Fruit fly (Drosophila melanogaster): Measurements from ENCODE around the gene CG14692.

DNA sequence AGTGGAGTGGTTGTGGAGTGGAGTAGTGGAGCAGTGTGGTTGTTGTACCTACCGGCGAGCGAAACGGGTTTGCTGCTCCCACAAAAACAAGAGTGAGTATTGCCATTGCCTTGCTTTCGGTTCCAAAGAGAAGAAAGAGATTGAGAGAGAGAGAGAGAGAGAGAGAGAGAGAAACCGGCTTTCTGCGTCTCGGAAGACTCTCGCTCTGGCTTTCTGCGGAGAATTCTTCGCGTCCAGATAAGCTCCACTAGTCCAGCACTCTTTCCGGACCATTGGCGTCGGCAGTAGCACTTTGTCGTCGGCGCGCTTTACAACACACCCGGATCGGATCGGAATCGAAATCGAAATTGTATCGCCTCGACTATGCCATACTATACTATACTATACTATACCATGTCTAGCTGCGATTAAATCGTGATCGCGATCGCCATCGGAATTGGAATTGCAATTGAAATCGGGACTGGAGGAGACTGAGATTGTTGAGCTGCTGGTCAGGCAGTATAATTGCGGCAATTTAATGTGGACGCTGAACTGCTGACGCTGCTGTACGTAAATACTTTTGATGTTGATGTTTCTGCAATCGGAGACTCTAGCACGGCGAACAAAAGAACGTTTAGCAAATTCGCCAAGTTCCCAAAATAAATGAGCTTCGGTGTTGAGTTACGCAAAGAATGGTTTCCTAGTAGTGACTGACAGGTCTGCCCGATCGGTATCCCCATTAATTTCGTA is 23.2 kb upstream of the CG14692 start, which contains the start of gene Cad86C:
- TF ChIP-seq h (optimal IDR thresholded peaks at IDR 0.05) (no peak), psq (optimal IDR thresholded peaks at IDR 0.05) (no peak), insv (optimal IDR thresholded peaks at IDR 0.05) (no peak)

All from Kc167 (cell line).